Fruit fly (Drosophila melanogaster) whole organism, pupa: ENCODE results near the gene elg1.

Experiments used
- CG10348 ChIP-seq: fragments of 200-800 bp; sonication (Bioruptor generic); IDR thresholded peaks from 2 replicates; pipeline ENCODE4 v1.3.6; 2022; ENCODE audit warnings: missing biosample characterization, missing genetic modification characterization
- CG12605 ChIP-seq: fragments of 200-800 bp; sonication (Bioruptor generic); IDR thresholded peaks from 2 replicates; pipeline ENCODE4 v1.3.6; 2022; ENCODE audit warnings: missing biosample characterization, missing genetic modification characterization
- CG13204 ChIP-seq: fragments of 200-800 bp; sonication (Bioruptor generic); optimal IDR thresholded peaks from 2 replicates; lab custom pipeline; 2018; ENCODE audit warnings: missing biosample characterization, mild to moderate bottlenecking, missing genetic modification characterization, moderate library complexity
- CG14655 ChIP-seq: fragments of 200-800 bp; sonication (Bioruptor generic); optimal IDR thresholded peaks from 3 replicates; lab custom pipeline; 2017; ENCODE audit warnings: mild to moderate bottlenecking, missing biosample characterization, missing genetic modification reagents, missing genetic modification characterization
- CG15710 ChIP-seq: fragments of 200-800 bp; sonication (Bioruptor generic); optimal IDR thresholded peaks from 2 replicates; lab custom pipeline; 2018; ENCODE audit warnings: missing biosample characterization, mild to moderate bottlenecking, missing genetic modification characterization, moderate library complexity
- CG17806 ChIP-seq: fragments of 200-800 bp; sonication (Bioruptor generic); optimal IDR thresholded peaks from 2 replicates; lab custom pipeline; 2018; ENCODE audit warnings: missing biosample characterization, mild to moderate bottlenecking, missing genetic modification characterization, moderate library complexity
- CG32121 ChIP-seq: fragments of 200-800 bp; sonication (Bioruptor generic); IDR thresholded peaks from 2 replicates; pipeline ENCODE4 v1.3.6; 2022; ENCODE audit warnings: missing biosample characterization, missing genetic modification characterization
- CG34367 ChIP-seq: fragments of 200-800 bp; sonication (Bioruptor generic); optimal IDR thresholded peaks from 2 replicates; lab custom pipeline; 2018; ENCODE audit warnings: missing biosample characterization, mild to moderate bottlenecking, missing genetic modification characterization
- CG4496 ChIP-seq: fragments of 200-800 bp; sonication (Bioruptor generic); IDR thresholded peaks from 3 replicates; pipeline ENCODE4 v1.3.6; 2022; ENCODE audit warnings: missing biosample characterization, missing genetic modification characterization
- CG8159 ChIP-seq: fragments of 200-800 bp; sonication (Bioruptor generic); optimal IDR thresholded peaks from 3 replicates; lab custom pipeline; 2018; ENCODE audit warnings: missing biosample characterization, mild to moderate bottlenecking, missing genetic modification characterization, moderate library complexity
- CG8301 ChIP-seq: fragments of 200-800 bp; sonication (Bioruptor generic); optimal IDR thresholded peaks from 2 replicates; lab custom pipeline; 2018; ENCODE audit warnings: missing biosample characterization, mild to moderate bottlenecking, missing genetic modification characterization
- CG9948 ChIP-seq: fragments of 200-800 bp; sonication (Bioruptor generic); optimal IDR thresholded peaks from 2 replicates; lab custom pipeline; 2018; ENCODE audit warnings: missing biosample characterization, mild to moderate bottlenecking, missing genetic modification characterization, moderate library complexity
- D1 ChIP-seq: fragments of 200-800 bp; sonication (Bioruptor generic); optimal IDR thresholded peaks from 2 replicates; lab custom pipeline; 2018; ENCODE audit warnings: missing biosample characterization, mild to moderate bottlenecking, missing genetic modification characterization, moderate library complexity
- EcR ChIP-seq: fragments of 200-800 bp; sonication (Bioruptor generic); optimal IDR thresholded peaks from 3 replicates; lab custom pipeline; 2019; ENCODE audit warnings: missing biosample characterization, missing genetic modification characterization, mild to moderate bottlenecking, moderate library complexity, missing genetic modification reagents
- Ets98B ChIP-seq: fragments of 200-800 bp; sonication (Bioruptor generic); IDR thresholded peaks from 2 replicates; pipeline ENCODE4 v1.3.6; 2022; ENCODE audit warnings: missing biosample characterization, missing genetic modification characterization
- Pif1A ChIP-seq: fragments of 200-800 bp; sonication (Bioruptor generic); optimal IDR thresholded peaks from 3 replicates; lab custom pipeline; 2016; ENCODE audit warnings: missing biosample characterization, missing genetic modification characterization
- Pif1B ChIP-seq: fragments of 200-800 bp; sonication (Bioruptor generic); optimal IDR thresholded peaks from 3 replicates; lab custom pipeline; 2016; ENCODE audit warnings: missing biosample characterization, missing genetic modification characterization
- Snoo ChIP-seq: fragments of 200-800 bp; sonication (Bioruptor generic); optimal IDR thresholded peaks from 3 replicates; lab custom pipeline; 2017; ENCODE audit warnings: missing biosample characterization, mild to moderate bottlenecking, missing genetic modification characterization, inconsistent platforms
- fd96Ca ChIP-seq: fragments of 200-800 bp; sonication (Bioruptor generic); IDR thresholded peaks from 3 replicates; pipeline ENCODE4 v1.3.6; 2022; ENCODE audit warnings: missing biosample characterization, missing genetic modification characterization
- gl ChIP-seq: fragments of 200-800 bp; sonication (Bioruptor generic); optimal IDR thresholded peaks from 2 replicates; lab custom pipeline; 2018; ENCODE audit warnings: missing biosample characterization, mild to moderate bottlenecking, missing genetic modification characterization
- rn ChIP-seq: fragments of 200-800 bp; sonication (Bioruptor generic); IDR thresholded peaks from 2 replicates; pipeline ENCODE4 v1.3.6; 2022; ENCODE audit warnings: missing biosample characterization, missing genetic modification characterization

elg1 gene

DNA sequence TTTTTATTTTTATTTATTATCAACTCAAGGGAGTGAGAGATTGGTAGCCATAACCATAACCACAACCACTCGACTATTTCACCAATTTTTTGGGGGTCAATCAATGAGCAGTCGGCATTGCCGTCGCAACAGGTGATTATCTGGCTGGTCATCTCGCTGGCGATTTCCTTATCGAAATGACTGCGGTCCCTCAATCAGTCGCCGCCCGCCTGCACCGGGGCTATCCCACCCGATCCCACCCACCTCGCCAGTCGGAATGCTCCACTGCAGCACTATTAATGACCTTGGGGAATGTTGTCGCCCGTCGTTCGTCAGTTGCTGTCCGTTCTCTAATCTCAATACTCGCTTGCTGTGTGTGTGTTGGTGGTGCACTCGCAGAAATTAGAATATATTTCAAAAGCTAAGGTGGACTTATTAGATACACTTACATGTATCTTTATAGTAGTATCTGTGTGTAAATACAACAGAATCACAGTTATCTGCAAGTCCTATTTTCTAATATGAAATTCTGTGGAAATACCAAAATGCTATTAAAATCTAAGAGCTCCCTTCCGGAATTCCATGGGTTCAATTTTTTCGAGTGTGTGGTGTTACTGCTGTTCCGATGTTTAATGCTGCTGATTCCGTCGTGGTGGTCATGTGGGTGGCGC lies 28.7 kb downstream of the elg1 start:
- peak; percentile 31 for TF ChIP-seq CG9948 (tag; lab: Kevin White, UChicago)
- 0 out of 3 replicates have a peak, but pooled peaks have one; percentile 20 for TF ChIP-seq fd96Ca (GFP tag; lab: Robert Waterston, UW)
- no peak for TF ChIP-seq rn (GFP tag; lab: Robert Waterston, UW)
- 0 out of 2 replicates have a peak, but pooled peaks have one; percentile 38 for TF ChIP-seq CG32121
- peak; percentile 4 for TF ChIP-seq Pif1A (GFP tag; lab: Kevin White, UChicago)
- peak; percentile 40 for TF ChIP-seq CG15710 (tag; lab: Kevin White, UChicago)
- TF ChIP-seq EcR (GFP tag; lab: Kevin White, UChicago) = no peak
- peak; percentile 7 for TF ChIP-seq CG8159
- peak; percentile 36 for TF ChIP-seq CG17806
- TF ChIP-seq CG14655 (GFP tag; lab: Kevin White, UChicago) = peak; percentile 63
- peak; percentile 60 for TF ChIP-seq CG8301 (tag; lab: Kevin White, UChicago)
- TF ChIP-seq D1 (tag; lab: Kevin White, UChicago) = no peak

DNA sequence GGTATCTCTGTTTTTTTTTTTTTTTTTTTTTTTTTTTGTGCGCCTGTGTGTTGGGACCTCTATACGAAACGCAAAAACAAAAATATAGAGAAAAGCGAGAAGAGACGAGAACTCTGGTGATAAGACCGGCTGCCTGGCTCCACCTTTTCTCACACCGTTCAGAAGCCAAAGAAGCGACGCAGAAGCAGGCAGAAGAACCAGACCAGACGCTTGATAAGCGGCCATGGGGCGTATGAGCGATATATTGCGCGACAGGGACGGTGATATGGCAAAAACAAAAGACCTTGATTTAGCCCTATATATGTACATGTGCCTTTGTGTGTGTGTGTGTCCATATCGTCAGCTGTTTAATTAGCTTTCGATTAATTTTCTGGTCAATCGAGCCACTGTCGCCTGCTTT lies 29.3 kb downstream of the elg1 start:
- TF ChIP-seq EcR (GFP tag; lab: Kevin White, UChicago) = peak; percentile 40
- TF ChIP-seq CG15710 (tag; lab: Kevin White, UChicago) = no peak
- TF ChIP-seq CG32121 = no peak
- no peak for TF ChIP-seq CG9948 (tag; lab: Kevin White, UChicago)

DNA sequence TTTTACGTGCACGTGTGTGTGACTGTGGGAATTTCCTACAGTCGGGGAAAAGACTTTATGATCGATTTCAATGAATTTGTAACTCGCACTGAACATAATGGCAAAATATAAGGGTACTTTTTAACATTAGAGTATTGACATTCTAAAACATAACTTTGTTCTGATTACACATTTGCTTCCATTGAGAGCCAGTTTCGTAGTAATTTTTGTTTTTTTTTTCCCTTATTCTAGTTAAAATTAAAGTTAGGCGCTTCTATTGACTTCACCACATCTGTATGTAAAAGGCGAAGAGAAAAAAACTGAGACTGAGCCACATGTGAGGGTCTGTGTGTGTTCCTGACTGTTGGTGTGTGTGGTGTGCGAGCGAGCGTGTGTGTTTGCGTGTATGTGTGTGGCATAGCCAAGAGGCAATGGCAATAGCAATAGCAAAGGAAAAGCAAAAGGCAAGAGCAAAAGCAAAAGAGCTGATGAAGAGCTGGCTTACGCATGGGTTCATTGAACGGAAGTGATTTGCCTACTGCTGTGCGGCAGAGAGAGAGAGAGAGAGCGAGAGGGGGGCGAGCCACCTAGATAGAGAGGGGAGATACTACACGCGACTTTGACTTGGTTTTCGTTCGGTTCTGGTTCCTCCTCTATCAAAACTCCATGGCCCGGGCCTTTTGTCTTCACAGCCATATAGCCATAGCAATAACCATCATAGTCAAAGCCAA lies 30.2 kb downstream of the elg1 start:
- TF ChIP-seq D1 (tag; lab: Kevin White, UChicago) (no peak), CG17806 (peak; percentile 64), Pif1A (GFP tag; lab: Kevin White, UChicago) (peak; percentile 82), fd96Ca (GFP tag; lab: Robert Waterston, UW) (peak; percentile 52), Pif1B (GFP tag; lab: Kevin White, UChicago) (peak; percentile 61), CG12605 (GFP tag; lab: Robert Waterston, UW) (peak; percentile 48; the same call in 1 of the 2 replicates), Snoo (tag; lab: Kevin White, UChicago) (peak; percentile 18), CG4496 (peak; percentile 65), CG15710 (tag; lab: Kevin White, UChicago) (peak; percentile 75), gl (no peak), Ets98B (GFP tag; lab: Robert Waterston, UW) (peak; percentile 74), CG34367 (peak; percentile 63), CG10348 (GFP tag; lab: Robert Waterston, UW) (0 out of 2 replicates have a peak, but pooled peaks have one; percentile 10), CG8301 (tag; lab: Kevin White, UChicago) (peak; percentile 88), CG14655 (GFP tag; lab: Kevin White, UChicago) (peak; percentile 90), CG9948 (tag; lab: Kevin White, UChicago) (peak; percentile 66), CG32121 (peak; percentile 39; the same call in 1 of the 2 replicates), rn (GFP tag; lab: Robert Waterston, UW) (no peak), CG8159 (peak; percentile 72), CG13204 (GFP tag; lab: Kevin White, UChicago) (no peak), EcR (GFP tag; lab: Kevin White, UChicago) (peak; percentile 95)

DNA sequence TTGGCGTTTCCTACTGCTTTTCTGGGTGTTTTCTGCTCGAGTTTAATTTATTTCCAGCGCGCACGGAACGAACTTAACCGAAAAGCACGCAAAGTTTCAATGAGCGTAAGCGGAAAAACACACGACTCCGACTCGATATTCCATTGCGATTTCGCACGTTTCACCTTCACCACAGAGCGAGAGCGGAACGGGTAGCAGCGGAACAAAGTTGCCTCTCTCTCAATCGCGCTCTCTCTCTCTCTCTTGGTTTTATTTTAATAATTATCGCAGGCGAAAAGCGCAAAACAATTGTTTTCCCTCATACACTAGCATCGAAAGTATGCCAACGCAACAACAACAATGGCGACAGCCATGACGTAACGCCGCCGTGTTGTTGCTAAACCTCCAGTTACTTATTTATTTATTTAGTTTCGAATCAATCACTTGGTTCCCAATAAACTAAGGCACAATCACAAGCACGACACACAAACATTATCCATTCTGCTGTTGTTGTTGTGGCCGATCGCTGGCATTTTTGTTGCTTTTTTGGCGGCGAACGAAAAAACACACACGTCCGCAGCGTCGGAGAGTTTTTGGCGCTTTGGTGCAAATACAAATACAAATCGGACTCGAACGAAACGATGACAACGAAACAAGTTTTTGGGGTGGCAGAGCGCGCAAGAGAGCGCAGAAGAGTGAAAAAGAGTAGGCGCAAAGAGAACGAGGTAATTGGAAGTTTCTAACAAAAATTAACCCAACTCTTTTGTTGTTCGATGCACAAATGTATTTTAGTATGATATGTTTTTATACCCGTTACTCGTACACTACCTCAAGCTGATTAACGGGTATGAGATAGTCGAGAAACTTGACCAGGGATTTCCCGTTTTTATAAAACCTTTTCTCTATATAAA lies 32.6 kb downstream of the elg1 start, which contains the start of gene CG5151:
Gene CG5151, minus strand, starts transcription at position 552 of the 890 bp plus-strand sequence.
- TF ChIP-seq CG4496 (peak; percentile 57; the same call in 2 of the 3 replicates), CG10348 (GFP tag; lab: Robert Waterston, UW) (no peak), CG17806 (peak; percentile 0), rn (GFP tag; lab: Robert Waterston, UW) (no peak), gl (peak; percentile 44), Snoo (tag; lab: Kevin White, UChicago) (peak; percentile 36), CG32121 (no peak), D1 (tag; lab: Kevin White, UChicago) (no peak), Pif1B (GFP tag; lab: Kevin White, UChicago) (peak; percentile 56), CG15710 (tag; lab: Kevin White, UChicago) (peak; percentile 23), Pif1A (GFP tag; lab: Kevin White, UChicago) (peak; percentile 58), CG34367 (peak; percentile 27), CG13204 (GFP tag; lab: Kevin White, UChicago) (peak; percentile 66), CG14655 (GFP tag; lab: Kevin White, UChicago) (peak; percentile 62), fd96Ca (GFP tag; lab: Robert Waterston, UW) (0 out of 3 replicates have a peak, but pooled peaks have one; percentile 10), CG12605 (GFP tag; lab: Robert Waterston, UW) (peak; percentile 70), CG8301 (tag; lab: Kevin White, UChicago) (peak; percentile 32), CG9948 (tag; lab: Kevin White, UChicago) (no peak), EcR (GFP tag; lab: Kevin White, UChicago) (peak; percentile 65), Ets98B (GFP tag; lab: Robert Waterston, UW) (peak; percentile 63), CG8159 (peak; percentile 40)
